Worm (Caenorhabditis elegans) whole organism, young adult: ENCODE measurements around the gene cyp-13A4.

Experiments used
- Y95B8A.8 ChIP-seq: fragments of 200-800 bp; sonication (Bioruptor generic); IDR thresholded peaks from 2 replicates; pipeline ENCODE4 v1.3.6; 2022; ENCODE audit warnings: missing genetic modification reagents, missing genetic modification characterization, missing compliant biosample characterization
- ets-4 ChIP-seq: fragments of 200-800 bp; sonication (Bioruptor generic); optimal IDR thresholded peaks from 2 replicates; lab custom pipeline; 2018; ENCODE audit warnings: mild to moderate bottlenecking, missing genetic modification characterization, missing compliant biosample characterization
- lag-1 ChIP-seq: fragments of 200-800 bp; sonication (Bioruptor generic); IDR thresholded peaks from 2 replicates; pipeline ENCODE4 v1.3.6; 2022; ENCODE audit warnings: missing genetic modification reagents, missing genetic modification characterization, missing compliant biosample characterization
- mes-4 ChIP-seq: sonication (generic microtip); optimal IDR thresholded peaks from 2 replicates; lab custom pipeline; 2016; ENCODE audit warnings: missing genotype, missing genetic modification characterization, missing compliant biosample characterization
- sea-2 ChIP-seq: fragments of 200-800 bp; sonication (Bioruptor generic); IDR thresholded peaks from 2 replicates; pipeline ENCODE4 v1.3.6; 2022; ENCODE audit warnings: missing genetic modification characterization, missing compliant biosample characterization
- snpc-4 ChIP-seq, 5 experiments: fragments of 150-350 bp in 1 of 5; sonication (generic microtip) in 4 of 5; optimal IDR thresholded peaks; 2 replicates each; lab custom pipeline; 2014 to 2018; ENCODE audit warnings: missing genetic modification characterization in 5 of 5, missing biosample characterization in 3 of 5, antibody characterized with exemption in 2 of 5, mild to moderate bottlenecking in 2 of 5, missing compliant biosample characterization in 2 of 5, missing genotype in 2 of 5, moderate library complexity in 2 of 5, missing genetic modification reagents in 1 of 5
- unc-62 ChIP-seq: fragments of 150-350 bp; optimal IDR thresholded peaks from 2 replicates; lab custom pipeline; 2014; ENCODE audit warnings: missing biosample characterization, missing genetic modification reagents, missing genetic modification characterization
- zim-3 ChIP-seq: sonication (generic microtip); optimal IDR thresholded peaks from 2 replicates; lab custom pipeline; 2017; ENCODE audit warnings: mild to moderate bottlenecking, missing genetic modification characterization, moderate library complexity, missing compliant biosample characterization

ce11 chrII:9803320-9803719 lies 5.8 kb upstream of the cyp-13A4 start, which contains the start of gene cyp-13A7:
- TF ChIP-seq Y95B8A.8 (GFP tag; lab: Robert Waterston, UW) (no peak), unc-62 (GFP tag; lab: Kevin White, UChicago) (no peak), snpc-4 (GFP tag; optimal IDR thresholded peaks at IDR 0.05; lab: Kevin White, UChicago) (no peak), snpc-4 (tag; optimal IDR thresholded peaks at IDR 0.05; lab: Kevin White, UChicago) (no peak), ets-4 (GFP tag; lab: Kevin White, UChicago) (no peak), lag-1 (GFP tag; lab: Robert Waterston, UW) (no peak), mes-4 (tag; lab: Kevin White, UChicago) (no peak), sea-2 (GFP tag; lab: Robert Waterston, UW) (no peak), zim-3 (no peak)
